Worm (Caenorhabditis elegans) whole organism, L2 larva: ENCODE results near the gene arc-1.

Source experiments
- F13H6.1 ChIP-seq: sonication (generic microtip); optimal IDR thresholded peaks from 2 replicates; lab custom pipeline; 2016; ENCODE audit warnings: missing genetic modification characterization, missing compliant biosample characterization
- alr-1 ChIP-seq: fragments of 150-350 bp; optimal IDR thresholded peaks from 2 replicates; lab custom pipeline; 2014; ENCODE audit warnings: missing biosample characterization, missing genetic modification characterization
- aly-2 ChIP-seq: fragments of 150-350 bp; optimal IDR thresholded peaks from 2 replicates; lab custom pipeline; 2014; ENCODE audit warnings: missing biosample characterization, missing genetic modification characterization
- ama-1 ChIP-seq: fragments of 150-350 bp; optimal IDR thresholded peaks from 2 replicates; lab custom pipeline; 2018; ENCODE audit warnings: inconsistent platforms
- ceh-82 ChIP-seq: fragments of 150-350 bp; optimal IDR thresholded peaks from 2 replicates; lab custom pipeline; 2014; ENCODE audit warnings: missing biosample characterization, missing genetic modification characterization
- crh-2 ChIP-seq: sonication (generic microtip); optimal IDR thresholded peaks from 2 replicates; lab custom pipeline; 2017; ENCODE audit warnings: missing biosample characterization, missing genetic modification characterization
- elt-1 ChIP-seq: fragments of 150-350 bp; optimal IDR thresholded peaks from 2 replicates; lab custom pipeline; 2014; ENCODE audit warnings: missing biosample characterization, missing genetic modification characterization
- fos-1 ChIP-seq: fragments of 150-350 bp; optimal IDR thresholded peaks from 2 replicates; lab custom pipeline; 2014; ENCODE audit warnings: missing biosample characterization, missing genetic modification characterization
- gmeb-1 ChIP-seq: fragments of 150-350 bp; optimal IDR thresholded peaks from 2 replicates; lab custom pipeline; 2014; ENCODE audit warnings: missing biosample characterization, missing genetic modification characterization
- lin-11 ChIP-seq: fragments of 150-350 bp; sonication (generic microtip); optimal IDR thresholded peaks from 2 replicates; lab custom pipeline; 2014; ENCODE audit warnings: missing biosample characterization, missing genetic modification characterization, inconsistent platforms, mixed read lengths
- lin-13 ChIP-seq: fragments of 150-350 bp; optimal IDR thresholded peaks from 2 replicates; lab custom pipeline; 2014; ENCODE audit warnings: missing biosample characterization, missing genetic modification reagents, missing genetic modification characterization
- lin-39 ChIP-seq: fragments of 150-350 bp; optimal IDR thresholded peaks from 2 replicates; lab custom pipeline; 2014; ENCODE audit warnings: missing biosample characterization, missing genetic modification reagents, missing genetic modification characterization
- lsy-2 ChIP-seq, 2 experiments: fragments of 150-350 bp in 1 of 2; sonication (generic microtip) in 1 of 2; optimal IDR thresholded peaks; 2 replicates each; lab custom pipeline; 2014 to 2017; ENCODE audit warnings: missing biosample characterization in 2 of 2, missing genetic modification characterization in 2 of 2
- nhr-129 ChIP-seq: fragments of 150-350 bp; optimal IDR thresholded peaks from 2 replicates; lab custom pipeline; 2014; ENCODE audit warnings: missing biosample characterization, missing genetic modification characterization
- nhr-21 ChIP-seq: fragments of 150-350 bp; optimal IDR thresholded peaks from 2 replicates; lab custom pipeline; 2014; ENCODE audit warnings: missing biosample characterization, missing genetic modification characterization
- nhr-6 ChIP-seq: fragments of 150-350 bp; optimal IDR thresholded peaks from 2 replicates; lab custom pipeline; 2014; ENCODE audit warnings: missing biosample characterization, missing genetic modification characterization
- skn-1 ChIP-seq: sonication (generic microtip); optimal IDR thresholded peaks from 2 replicates; lab custom pipeline; 2017; ENCODE audit warnings: missing biosample characterization, missing genetic modification characterization
- sma-3 ChIP-seq: sonication (generic microtip); optimal IDR thresholded peaks from 2 replicates; lab custom pipeline; 2016; ENCODE audit warnings: missing genetic modification reagents, missing genetic modification characterization, missing compliant biosample characterization
- sma-9 ChIP-seq, 2 experiments: fragments of 150-350 bp in 1 of 2; sonication (generic microtip) in 1 of 2; optimal IDR thresholded peaks; 2 replicates each; lab custom pipeline; 2014 to 2016; ENCODE audit warnings: missing genetic modification characterization in 2 of 2, mild to moderate bottlenecking in 1 of 2, missing biosample characterization in 1 of 2, missing compliant biosample characterization in 1 of 2, missing genetic modification reagents in 1 of 2, moderate library complexity in 1 of 2
- snpc-4 ChIP-seq: fragments of 150-350 bp; optimal IDR thresholded peaks from 2 replicates; lab custom pipeline; 2014; ENCODE audit warnings: missing biosample characterization, missing genetic modification characterization
- unc-39 ChIP-seq: fragments of 150-350 bp; optimal IDR thresholded peaks from 2 replicates; lab custom pipeline; 2014; ENCODE audit warnings: missing biosample characterization, missing genetic modification characterization
- unc-55 ChIP-seq: fragments of 150-350 bp; sonication (generic microtip); optimal IDR thresholded peaks from 3 replicates; lab custom pipeline; 2014; ENCODE audit warnings: missing biosample characterization, missing genetic modification reagents, missing genetic modification characterization
- zag-1 ChIP-seq: fragments of 150-350 bp; optimal IDR thresholded peaks from 2 replicates; lab custom pipeline; 2014; ENCODE audit warnings: missing biosample characterization, missing genetic modification characterization
- ztf-4 ChIP-seq: fragments of 150-350 bp; optimal IDR thresholded peaks from 2 replicates; lab custom pipeline; 2014; ENCODE audit warnings: missing biosample characterization, missing genetic modification characterization

Gene arc-1

DNA sequence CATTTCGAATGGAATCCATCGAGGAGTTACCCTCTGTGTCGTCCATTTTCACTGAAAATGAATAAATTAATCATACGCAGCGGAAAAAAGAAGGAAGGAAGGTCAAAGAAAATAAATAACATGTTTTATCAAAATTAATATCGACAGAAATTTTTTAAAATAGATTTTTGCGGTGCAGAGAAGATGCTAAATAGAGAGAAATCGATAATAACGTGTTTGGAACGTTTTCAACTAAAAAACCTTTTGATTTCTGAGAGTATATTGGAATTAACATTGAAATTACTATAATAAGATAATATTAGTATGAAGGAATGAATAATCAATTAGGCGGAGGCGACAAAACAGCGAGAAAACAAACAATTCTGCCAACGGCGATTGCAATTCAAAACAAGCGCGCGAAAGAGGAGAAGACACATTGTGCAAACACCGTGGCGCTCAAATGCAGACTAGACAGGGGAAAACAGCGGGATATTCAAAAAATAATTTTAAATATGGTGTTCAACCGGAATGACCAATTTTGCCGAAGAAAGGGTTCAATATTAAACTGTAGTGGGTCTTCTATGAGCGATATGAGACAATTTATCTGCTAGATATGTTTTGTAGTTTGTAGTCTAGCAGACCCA is 41.8 kb downstream of the arc-1 start, which contains the start of gene wee-1.3 (continued):
- TF ChIP-seq sma-3 (GFP tag; lab: Kevin White, UChicago) (peak; percentile 86), ama-1 (lab: Kevin White, UChicago) (no peak), lin-13 (peak; percentile 82), elt-1 (no peak), ztf-4 (tag; lab: Kevin White, UChicago) (peak; percentile 36), gmeb-1 (tag; lab: Kevin White, UChicago) (peak; percentile 98), fos-1 (tag; lab: Kevin White, UChicago) (peak; percentile 55), aly-2 (tag; lab: Kevin White, UChicago) (no peak), sma-9 (GFP tag; optimal IDR thresholded peaks at IDR 0.05; lab: Kevin White, UChicago) (peak; percentile 79), sma-9 (tag; optimal IDR thresholded peaks at IDR 0.05; lab: Kevin White, UChicago) (no peak), ceh-82 (no peak), lin-39 (tag; lab: Kevin White, UChicago) (no peak)

- no peak for TF ChIP-seq alr-1 (tag; lab: Kevin White, UChicago)
Observed at ce11 chrII:9717904-9718303, 43.1 kb downstream of the arc-1 start, which contains the start of gene Y53C12A.6. Gene Y53C12A.6 (minus strand): TSS chrII:9718004.

DNA sequence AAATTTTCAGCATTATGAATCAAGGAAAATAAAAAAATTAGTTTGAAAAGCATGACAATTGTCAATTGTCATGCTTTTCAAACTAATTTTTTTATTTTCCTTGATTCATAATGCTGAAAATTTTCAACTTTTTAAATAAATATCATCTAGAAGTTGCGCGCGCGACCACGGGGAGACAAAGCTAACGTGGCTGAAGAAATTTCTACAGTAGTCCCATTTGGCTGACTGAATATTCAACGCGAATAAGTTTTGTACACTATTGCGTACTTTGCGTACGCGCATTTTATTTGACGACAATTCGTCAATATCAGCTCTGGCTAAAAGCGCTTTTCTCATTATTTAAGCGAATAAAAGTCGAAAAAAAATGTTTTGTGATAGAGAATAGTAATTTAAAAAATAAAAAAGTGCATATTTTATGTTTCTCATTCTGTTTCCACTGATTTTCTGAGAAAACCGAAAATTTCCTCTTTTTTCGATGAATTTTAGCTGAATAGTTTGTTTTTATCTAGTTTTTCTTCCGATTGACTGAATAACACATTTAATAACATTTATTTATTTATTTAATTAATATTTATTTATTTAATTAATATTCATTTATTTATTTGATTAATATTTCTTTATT is 44.0 kb downstream of the arc-1 start, which contains the start of gene Y53C12A.11:
Y53C12A.11 (minus strand) TSS at position 68 of the 622 bp plus-strand sequence.
- TF ChIP-seq lsy-2 (tag; optimal IDR thresholded peaks at IDR 0.05; lab: Kevin White, UChicago) = peak in 1 of 2 experiments; percentile 65

ce11 chrII:9724464-9724863 is 49.7 kb downstream of the arc-1 start, which contains the start of gene cutl-2:
Gene cutl-2 (minus strand): TSS chrII:9724673.
- no peak for TF ChIP-seq ama-1 (lab: Kevin White, UChicago)

ce11 chrII:9725056-9725455 is 50.3 kb downstream of the arc-1 start:
- no peak for TF ChIP-seq snpc-4 (tag; lab: Kevin White, UChicago)
- no peak for TF ChIP-seq nhr-129
- TF ChIP-seq skn-1 = no peak
- no peak for TF ChIP-seq lin-13
- no peak for TF ChIP-seq nhr-21 (tag; lab: Kevin White, UChicago)
- TF ChIP-seq lin-11 (tag; lab: Kevin White, UChicago) = no peak
- TF ChIP-seq zag-1 (tag; lab: Kevin White, UChicago) = no peak
- TF ChIP-seq F13H6.1 (tag; lab: Kevin White, UChicago) = no peak
- TF ChIP-seq ceh-82 = no peak
- no peak for TF ChIP-seq nhr-6 (tag; lab: Kevin White, UChicago)
- no peak for TF ChIP-seq fos-1 (tag; lab: Kevin White, UChicago)
- TF ChIP-seq crh-2 = no peak
- TF ChIP-seq lsy-2 (tag; optimal IDR thresholded peaks at IDR 0.05; lab: Kevin White, UChicago) = no peak
- TF ChIP-seq unc-39 (tag; lab: Kevin White, UChicago) = no peak
- TF ChIP-seq unc-55 (GFP tag; lab: Kevin White, UChicago) = no peak
- TF ChIP-seq ztf-4 (tag; lab: Kevin White, UChicago) = no peak
